Worm (Caenorhabditis elegans) whole organism, L4 larva: ENCODE measurements around the gene F15A8.1.
A peak's percentile ranks its signal among the peaks of the same experiment; 100 is the strongest.

Experiments used
- F26F4.8 ChIP-seq: fragments of 200-800 bp; sonication (Bioruptor generic); conservative IDR thresholded peaks from 2 replicates; pipeline ENCODE4 v1.3.6; 2022; ENCODE audit warnings: missing genetic modification characterization, missing compliant biosample characterization
- F37D6.2 ChIP-seq: sonication (generic microtip); optimal IDR thresholded peaks from 2 replicates; lab custom pipeline; 2016; ENCODE audit warnings: mild to moderate bottlenecking, missing genetic modification characterization, missing compliant biosample characterization
- F49E8.2 ChIP-seq: sonication (generic microtip); optimal IDR thresholded peaks from 2 replicates; lab custom pipeline; 2016; ENCODE audit warnings: missing compliant biosample characterization, mild to moderate bottlenecking, missing genetic modification characterization, borderline replicate concordance
- T20F7.1 ChIP-seq: fragments of 200-800 bp; sonication (Bioruptor generic); optimal IDR thresholded peaks from 2 replicates; lab custom pipeline; 2018; ENCODE audit warnings: mild to moderate bottlenecking, missing genetic modification characterization, missing compliant biosample characterization
- ZK337.2 ChIP-seq: fragments of 200-800 bp; sonication (Bioruptor generic); IDR thresholded peaks from 2 replicates; pipeline ENCODE4 v1.3.6; 2022; ENCODE audit warnings: missing genetic modification reagents, missing genetic modification characterization, missing compliant biosample characterization
- aha-1 ChIP-seq: fragments of 150-350 bp; peaks from one replicate; lab custom pipeline; 2014; ENCODE audit warnings: missing biosample characterization, missing genetic modification characterization
- aly-2 ChIP-seq: sonication (generic microtip); optimal IDR thresholded peaks from 2 replicates; lab custom pipeline; 2018; ENCODE audit warnings: missing biosample characterization, missing genetic modification characterization
- attf-4 ChIP-seq: sonication (generic microtip); optimal IDR thresholded peaks from 3 replicates; lab custom pipeline; 2017; ENCODE audit warnings: missing biosample characterization, missing genetic modification characterization
- ceh-20 ChIP-seq: fragments of 200-800 bp; sonication (Bioruptor generic); IDR thresholded peaks from 2 replicates; pipeline ENCODE4 v1.3.6; 2022; ENCODE audit warnings: missing genetic modification reagents, missing genetic modification characterization, missing compliant biosample characterization
- ceh-44 ChIP-seq: fragments of 200-800 bp; sonication (Bioruptor generic); IDR thresholded peaks from 2 replicates; pipeline ENCODE4 v1.3.6; 2022; ENCODE audit warnings: missing genetic modification reagents, missing genetic modification characterization, missing compliant biosample characterization
- ctbp-1 ChIP-seq: fragments of 200-800 bp; sonication (Bioruptor generic); IDR thresholded peaks from 2 replicates; pipeline ENCODE4 v1.3.6; 2022; ENCODE audit warnings: missing genetic modification reagents, missing genetic modification characterization, missing compliant biosample characterization
- daf-16 ChIP-seq, 3 experiments: sonication (generic microtip); optimal IDR thresholded peaks; 2 replicates each; lab custom pipeline; 2016 to 2017; ENCODE audit warnings: missing genetic modification characterization in 3 of 3, missing genetic modification reagents in 3 of 3, mild to moderate bottlenecking in 2 of 3, missing compliant biosample characterization in 2 of 3, missing biosample characterization in 1 of 3, moderate library complexity in 1 of 3
- dmd-6 ChIP-seq: fragments of 200-800 bp; sonication (Bioruptor generic); IDR thresholded peaks from 2 replicates; pipeline ENCODE4 v1.3.6; 2022; ENCODE audit warnings: missing genetic modification reagents, missing genetic modification characterization, missing compliant biosample characterization
- dpl-1 ChIP-seq: fragments of 150-350 bp; optimal IDR thresholded peaks from 2 replicates; lab custom pipeline; 2014; ENCODE audit warnings: missing biosample characterization, missing genetic modification reagents, missing genetic modification characterization
- duxl-1 ChIP-seq: sonication (generic microtip); optimal IDR thresholded peaks from 2 replicates; lab custom pipeline; 2016; ENCODE audit warnings: mild to moderate bottlenecking, missing genetic modification characterization, moderate library complexity, missing compliant biosample characterization; ENCODE audit not compliant: poor library complexity
- fkh-10 ChIP-seq: fragments of 150-350 bp; optimal IDR thresholded peaks from 2 replicates; lab custom pipeline; 2014; ENCODE audit warnings: missing biosample characterization, missing genetic modification reagents, missing genetic modification characterization
- hlh-11 ChIP-seq: fragments of 200-800 bp; sonication (Bioruptor generic); optimal IDR thresholded peaks from 2 replicates; lab custom pipeline; 2018; ENCODE audit warnings: mild to moderate bottlenecking, missing genetic modification characterization, missing compliant biosample characterization
- hmg-1.1 ChIP-seq: fragments of 200-800 bp; sonication (Bioruptor generic); IDR thresholded peaks from 2 replicates; pipeline ENCODE4 v1.3.6; 2022; ENCODE audit warnings: missing genetic modification reagents, missing genetic modification characterization, missing compliant biosample characterization
- lim-7 ChIP-seq: fragments of 200-800 bp; sonication (Bioruptor generic); IDR thresholded peaks from 2 replicates; pipeline ENCODE4 v1.3.6; 2022; ENCODE audit warnings: missing genetic modification characterization, missing compliant biosample characterization
- lin-38 ChIP-seq: fragments of 200-800 bp; sonication (Bioruptor generic); IDR thresholded peaks from 2 replicates; pipeline ENCODE4 v1.3.6; 2022; ENCODE audit warnings: missing genetic modification reagents, missing genetic modification characterization, missing compliant biosample characterization
- lin-39 ChIP-seq: fragments of 150-350 bp; optimal IDR thresholded peaks from 2 replicates; lab custom pipeline; 2014; ENCODE audit warnings: missing biosample characterization, missing genetic modification reagents, missing genetic modification characterization
- madf-5 ChIP-seq, 2 experiments: fragments of 200-800 bp; sonication (Bioruptor generic); IDR thresholded peaks; 2 replicates each; pipeline ENCODE4 v1.3.6; 2022; ENCODE audit warnings: missing compliant biosample characterization in 2 of 2, missing genetic modification characterization in 2 of 2
- madf-9 ChIP-seq: fragments of 200-800 bp; sonication (Bioruptor generic); conservative IDR thresholded peaks from 2 replicates; pipeline ENCODE4 v1.3.6; 2022; ENCODE audit warnings: missing genetic modification reagents, missing genetic modification characterization, missing compliant biosample characterization
- mdl-1 ChIP-seq, 2 experiments: fragments of 150-350 bp in 1 of 2; sonication (generic microtip) in 1 of 2; optimal IDR thresholded peaks; 2 replicates each; lab custom pipeline; 2014 to 2017; ENCODE audit warnings: missing biosample characterization in 2 of 2, missing genetic modification characterization in 2 of 2
- mes-2 ChIP-seq: sonication (generic microtip); optimal IDR thresholded peaks from 2 replicates; lab custom pipeline; 2016; ENCODE audit warnings: missing genotype, mild to moderate bottlenecking, missing genetic modification characterization, missing compliant biosample characterization; ENCODE audit not compliant: poor library complexity, severe bottlenecking
- nhr-102 ChIP-seq: sonication (generic microtip); optimal IDR thresholded peaks from 2 replicates; lab custom pipeline; 2016; ENCODE audit warnings: mild to moderate bottlenecking, missing genetic modification characterization, moderate library complexity, missing compliant biosample characterization
- nhr-25 ChIP-seq: sonication (generic microtip); optimal IDR thresholded peaks from 2 replicates; lab custom pipeline; 2017; ENCODE audit warnings: missing genetic modification characterization, mild to moderate bottlenecking, missing compliant biosample characterization, antibody characterized with exemption, moderate library complexity, borderline replicate concordance; ENCODE audit not compliant: insufficient read depth
- nhr-28 ChIP-seq: fragments of 150-350 bp; optimal IDR thresholded peaks from 2 replicates; lab custom pipeline; 2014; ENCODE audit warnings: missing biosample characterization, missing genetic modification characterization
- nhr-41 ChIP-seq: fragments of 200-800 bp; sonication (Bioruptor generic); IDR thresholded peaks from 2 replicates; pipeline ENCODE4 v1.3.6; 2022; ENCODE audit warnings: missing genetic modification reagents, missing genetic modification characterization, missing compliant biosample characterization
- nhr-48 ChIP-seq: sonication (generic microtip); optimal IDR thresholded peaks from 2 replicates; lab custom pipeline; 2016; ENCODE audit warnings: mild to moderate bottlenecking, missing genetic modification characterization, missing compliant biosample characterization
- nhr-6 ChIP-seq: fragments of 150-350 bp; optimal IDR thresholded peaks from 2 replicates; lab custom pipeline; 2014; ENCODE audit warnings: missing biosample characterization, missing genetic modification characterization
- nhr-77 ChIP-seq: fragments of 150-350 bp; optimal IDR thresholded peaks from 2 replicates; lab custom pipeline; 2014; ENCODE audit warnings: missing biosample characterization, missing genetic modification characterization
- pha-4 ChIP-seq, 2 experiments: fragments of 150-350 bp in 1 of 2; fragments of 200-800 bp in 1 of 2; sonication (Bioruptor generic) in 1 of 2; IDR thresholded peaks in 1 of 2; optimal IDR thresholded peaks in 1 of 2; 2 replicates each; pipeline versions ENCODE4 v1.3.6 to Lab custom; 2014 to 2022; ENCODE audit warnings: missing genetic modification characterization in 2 of 2, missing genetic modification reagents in 2 of 2, missing biosample characterization in 1 of 2, missing compliant biosample characterization in 1 of 2
- pqm-1 ChIP-seq: sonication (generic microtip); optimal IDR thresholded peaks from 2 replicates; lab custom pipeline; 2017; ENCODE audit warnings: missing biosample characterization, missing genetic modification characterization
- rbr-2 ChIP-seq: sonication (generic microtip); optimal IDR thresholded peaks from 2 replicates; lab custom pipeline; 2016; ENCODE audit warnings: missing genotype, missing genetic modification characterization, missing compliant biosample characterization
- saeg-2 ChIP-seq: fragments of 200-800 bp; sonication (Bioruptor generic); IDR thresholded peaks from 2 replicates; pipeline ENCODE4 v1.3.6; 2022; ENCODE audit warnings: missing genetic modification reagents, missing genetic modification characterization, missing compliant biosample characterization
- set-16 ChIP-seq: fragments of 200-800 bp; sonication (Bioruptor generic); IDR thresholded peaks from 2 replicates; pipeline ENCODE4 v1.3.6; 2022; ENCODE audit warnings: missing genetic modification reagents, missing genetic modification characterization, missing compliant biosample characterization
- spr-3 ChIP-seq: fragments of 200-800 bp; sonication (Bioruptor generic); optimal IDR thresholded peaks from 2 replicates; lab custom pipeline; 2018; ENCODE audit warnings: mild to moderate bottlenecking, missing genetic modification characterization, missing compliant biosample characterization
- tag-97 ChIP-seq: fragments of 200-800 bp; sonication (Bioruptor generic); IDR thresholded peaks from 2 replicates; pipeline ENCODE4 v1.3.6; 2022; ENCODE audit warnings: missing genetic modification characterization, missing compliant biosample characterization
- tra-1 ChIP-seq: fragments of 200-800 bp; sonication (Bioruptor generic); IDR thresholded peaks from 2 replicates; pipeline ENCODE4 v1.3.6; 2022; ENCODE audit warnings: missing genetic modification reagents, missing genetic modification characterization, missing compliant biosample characterization
- unc-39 ChIP-seq: sonication (generic microtip); optimal IDR thresholded peaks from 2 replicates; lab custom pipeline; 2017; ENCODE audit warnings: missing biosample characterization, missing genetic modification characterization
- unc-62 ChIP-seq, 3 experiments: fragments of 150-350 bp in 1 of 3; sonication (generic microtip); optimal IDR thresholded peaks in 2 of 3; peaks in 1 of 3; 1 replicate in 1 of 3; 2 replicates in 2 of 3; lab custom pipeline; 2014 to 2017; ENCODE audit warnings: missing biosample characterization in 3 of 3, missing genetic modification characterization in 3 of 3, missing genetic modification reagents in 3 of 3, missing genotype in 1 of 3
- zfp-2 ChIP-seq: sonication (generic microtip); optimal IDR thresholded peaks from 2 replicates; lab custom pipeline; 2016; ENCODE audit warnings: mild to moderate bottlenecking, missing genetic modification characterization, missing compliant biosample characterization
- zfp-3 ChIP-seq: fragments of 200-800 bp; sonication (Bioruptor generic); conservative IDR thresholded peaks from 2 replicates; pipeline ENCODE4 v1.3.6; 2022; ENCODE audit warnings: missing genetic modification reagents, missing genetic modification characterization, missing compliant biosample characterization
- zip-2 ChIP-seq: fragments of 150-350 bp; optimal IDR thresholded peaks from 2 replicates; lab custom pipeline; 2014; ENCODE audit warnings: missing biosample characterization, missing genetic modification characterization
- ztf-7 ChIP-seq: fragments of 150-350 bp; optimal IDR thresholded peaks from 2 replicates; lab custom pipeline; 2014; ENCODE audit warnings: missing biosample characterization, missing genetic modification characterization

Gene F15A8.1

ce11 chrX:4469297-4469816, 28.6 kb downstream of the F15A8.1 start, which contains the start of gene asb-2 (continued):
- peak; percentile 41 for TF ChIP-seq zip-2 (tag; lab: Kevin White, UChicago)
- peak; percentile 72 for TF ChIP-seq hmg-1.1 (GFP tag; lab: Robert Waterston, UW)
- no peak for TF ChIP-seq pha-4 (GFP tag; IDR thresholded peaks at IDR 0.05; lab: Robert Waterston, UW)
- TF ChIP-seq pha-4 (tag; optimal IDR thresholded peaks at IDR 0.05; lab: Kevin White, UChicago), result peak; percentile 96
- TF ChIP-seq ceh-44, result peak; percentile 69; the same call in 1 of the 2 replicates
- TF ChIP-seq daf-16 (GFP tag; optimal IDR thresholded peaks at IDR 0.05; lab: Kevin White, UChicago), result peak in 1 of 2 experiments; percentile 13
- peak; percentile 54 for TF ChIP-seq daf-16 (tag; optimal IDR thresholded peaks at IDR 0.05; lab: Kevin White, UChicago)
- no peak for TF ChIP-seq lim-7 (GFP tag; lab: Robert Waterston, UW)
- TF ChIP-seq nhr-77 (tag; lab: Kevin White, UChicago), result peak; percentile 79
- peak; percentile 12 for TF ChIP-seq fkh-10 (GFP tag; lab: Kevin White, UChicago)
- peak; percentile 76 for TF ChIP-seq lin-38
- peak; percentile 43 for TF ChIP-seq nhr-48 (tag; lab: Kevin White, UChicago)
- TF ChIP-seq rbr-2, result peak; percentile 77
- peak; percentile 99 for TF ChIP-seq T20F7.1
- peak; percentile 4 for TF ChIP-seq duxl-1 (tag; lab: Kevin White, UChicago)
- peak; percentile 88 for TF ChIP-seq hlh-11 (tag; lab: Kevin White, UChicago)
- no peak for TF ChIP-seq ctbp-1
- no peak for TF ChIP-seq F26F4.8
- peak; percentile 76 for TF ChIP-seq dpl-1 (GFP tag; lab: Kevin White, UChicago)
- TF ChIP-seq nhr-25 (tag; lab: Kevin White, UChicago), result peak; percentile 82
- peak; percentile 76 for TF ChIP-seq nhr-28 (tag; lab: Kevin White, UChicago)
- TF ChIP-seq spr-3 (GFP tag; lab: Kevin White, UChicago), result no peak
- TF ChIP-seq pqm-1 (tag; lab: Kevin White, UChicago), result peak; percentile 66
- TF ChIP-seq nhr-102 (tag; lab: Kevin White, UChicago), result peak; percentile 66
- peak; percentile 52 for TF ChIP-seq ztf-7
- 0 out of 2 replicates have a peak, but pooled peaks have one; percentile 27 for TF ChIP-seq madf-9 (GFP tag; lab: Robert Waterston, UW)
- TF ChIP-seq tra-1, result peak; percentile 34; the same call in 1 of the 2 replicates
- TF ChIP-seq mes-2 (tag; lab: Kevin White, UChicago), result peak; percentile 88
- TF ChIP-seq nhr-6 (tag; lab: Kevin White, UChicago), result peak; percentile 96
- TF ChIP-seq aha-1 (tag; lab: Kevin White, UChicago), result peak; percentile 92
- TF ChIP-seq ceh-20 (GFP tag; lab: Robert Waterston, UW), result 0 out of 2 replicates have a peak, but pooled peaks have one; percentile 39
- TF ChIP-seq F37D6.2 (tag; lab: Kevin White, UChicago), result peak; percentile 44
- no peak for TF ChIP-seq unc-39 (tag; lab: Kevin White, UChicago)

DNA sequence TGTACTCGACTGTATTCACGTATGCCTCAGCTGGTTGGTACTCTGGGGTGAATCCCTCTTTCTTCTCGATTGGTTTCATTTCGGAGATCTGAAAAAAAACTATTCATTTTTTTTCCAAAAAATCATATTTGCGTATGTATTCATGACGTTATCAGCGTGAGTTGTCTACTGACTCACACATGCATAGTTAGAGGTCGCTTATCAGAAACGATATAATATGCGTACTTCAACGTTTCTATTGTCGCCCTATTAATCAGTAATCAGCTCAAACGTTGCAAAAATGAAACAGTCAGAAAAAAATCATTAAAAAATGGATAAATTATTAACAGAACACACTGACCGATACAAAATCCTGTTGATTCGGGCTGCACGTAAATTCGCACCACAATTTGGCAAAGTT, 37.8 kb downstream of the F15A8.1 start:
- TF ChIP-seq zfp-2 (tag; lab: Kevin White, UChicago) (no peak), lin-39 (tag; lab: Kevin White, UChicago) (no peak), F49E8.2 (tag; lab: Kevin White, UChicago) (no peak), ztf-7 (no peak), hlh-11 (tag; lab: Kevin White, UChicago) (peak; percentile 33), set-16 (no peak), dmd-6 (GFP tag; lab: Robert Waterston, UW) (peak; percentile 60), nhr-28 (tag; lab: Kevin White, UChicago) (peak; percentile 41), aly-2 (tag; lab: Kevin White, UChicago) (no peak), tag-97 (GFP tag; lab: Robert Waterston, UW) (no peak), lim-7 (GFP tag; lab: Robert Waterston, UW) (no peak), mdl-1 (tag; optimal IDR thresholded peaks at IDR 0.05; lab: Kevin White, UChicago) (no peak), zfp-3 (GFP tag; lab: Robert Waterston, UW) (no peak), unc-62 (GFP tag; optimal IDR thresholded peaks at IDR 0.05 in 1 of 2; lab: Kevin White, UChicago) (no peak), unc-62 (tag; optimal IDR thresholded peaks at IDR 0.05; lab: Kevin White, UChicago) (no peak), pha-4 (GFP tag; IDR thresholded peaks at IDR 0.05; lab: Robert Waterston, UW) (no peak), pha-4 (tag; optimal IDR thresholded peaks at IDR 0.05; lab: Kevin White, UChicago) (no peak), daf-16 (GFP tag; optimal IDR thresholded peaks at IDR 0.05; lab: Kevin White, UChicago) (no peak), daf-16 (tag; optimal IDR thresholded peaks at IDR 0.05; lab: Kevin White, UChicago) (peak; percentile 38), nhr-77 (tag; lab: Kevin White, UChicago) (peak; percentile 22), nhr-102 (tag; lab: Kevin White, UChicago) (no peak), ZK337.2 (no peak), nhr-41 (GFP tag; lab: Robert Waterston, UW) (no peak), attf-4 (tag; lab: Kevin White, UChicago) (no peak), saeg-2 (GFP tag; lab: Robert Waterston, UW) (no peak), madf-5 (GFP tag; IDR thresholded peaks at IDR 0.05; lab: Robert Waterston, UW) (no peak), lin-38 (no peak)
